Worm (Caenorhabditis elegans): Measurements from ENCODE around the gene gcy-22.

DNA sequence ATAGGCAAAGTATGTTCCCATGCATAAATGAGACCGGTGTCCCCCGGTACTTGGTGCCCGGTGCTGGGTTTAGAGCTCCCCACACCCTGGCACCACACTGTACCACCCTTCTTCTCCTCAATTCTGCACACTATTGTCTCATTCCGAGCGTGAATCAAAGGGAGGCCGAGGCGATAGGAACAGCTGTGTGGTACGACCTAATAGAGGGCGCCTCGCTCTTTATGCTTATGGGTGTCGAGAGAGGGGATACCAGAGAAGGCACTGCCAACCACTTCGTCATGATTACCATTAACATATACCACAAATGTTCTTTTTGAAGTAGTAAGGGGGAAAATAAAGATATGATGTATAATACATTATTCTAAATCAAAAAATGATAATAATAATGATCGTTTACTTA is 45.8 kb upstream of the gcy-22 start:
- TF ChIP-seq hlh-12 (tag; optimal IDR thresholded peaks at IDR 0.05) (no peak), tlf-1 (GFP tag; optimal IDR thresholded peaks at IDR 0.05) (no peak), ceh-100 (GFP tag; IDR thresholded peaks at IDR 0.05) (no peak), aptf-2 (GFP tag; conservative IDR thresholded peaks at IDR 0.05) (no peak), snpc-3.4 (tag; optimal IDR thresholded peaks at IDR 0.05) (no peak), nfya-1 (tag; optimal IDR thresholded peaks at IDR 0.05; ENCODE audit: borderline replicate concordance, insufficient read depth) (no peak)

Data from whole organism, young adult.